Fruit fly (Drosophila melanogaster): ENCODE results near the gene CG12259.

Gene CG12259

DNA sequence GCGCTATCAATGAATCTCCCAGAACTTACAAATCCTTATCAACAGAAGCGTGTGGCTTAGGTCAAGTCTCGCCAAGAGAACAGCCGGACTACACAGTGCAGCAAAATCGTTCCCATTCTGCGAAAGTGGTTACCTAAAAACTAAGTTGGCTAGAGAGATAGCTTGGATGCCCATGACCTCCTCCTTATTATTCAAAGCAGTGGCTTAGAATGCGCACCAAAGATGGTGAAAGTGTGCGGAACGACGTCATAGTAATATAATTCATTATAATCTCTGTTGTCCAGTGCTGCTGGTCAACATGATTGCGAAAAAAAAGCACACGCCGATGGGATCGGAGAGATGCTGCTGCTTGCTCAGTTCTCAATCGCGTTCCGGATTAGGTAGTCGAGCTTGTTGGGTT, 33.6 kb upstream of the CG12259 start, which contains the start of gene Nep7:
Gene Nep7, plus strand, starts transcription at position 385 of the 400 bp plus-strand sequence.
- TF ChIP-seq Bteb2 (GFP tag; optimal IDR thresholded peaks at IDR 0.05) (no peak), row (GFP tag; IDR thresholded peaks at IDR 0.05) (peak; percentile 27; the same call in 1 of the 3 replicates), Eip74EF (GFP tag; optimal IDR thresholded peaks at IDR 0.05) (no peak), CG10274 (GFP tag; optimal IDR thresholded peaks at IDR 0.05) (no peak), HLH3B (GFP tag; IDR thresholded peaks at IDR 0.05) (0 out of 2 replicates have a peak, but pooled peaks have one; percentile 12), C15 (GFP tag; IDR thresholded peaks at IDR 0.05) (0 out of 3 replicates have a peak, but pooled peaks have one; percentile 26), CG6175 (GFP tag; IDR thresholded peaks at IDR 0.05) (no peak), cwo (GFP tag; optimal IDR thresholded peaks at IDR 0.05) (peak; percentile 47), CG2120 (GFP tag; optimal IDR thresholded peaks at IDR 0.05) (peak; percentile 26), ato (GFP tag; IDR thresholded peaks at IDR 0.05; ENCODE audit: partially characterized antibody) (no peak), gsb (GFP tag; IDR thresholded peaks at IDR 0.05) (peak; percentile 21; the same call in 1 of the 2 replicates), Rfx (GFP tag; IDR thresholded peaks at IDR 0.05) (0 out of 2 replicates have a peak, but pooled peaks have one; percentile 28), CG7745 (tag; optimal IDR thresholded peaks at IDR 0.05) (no peak), Drgx (GFP tag; IDR thresholded peaks at IDR 0.05) (peak; percentile 37; the same call in 1 of the 2 replicates), CG10543 (GFP tag; optimal IDR thresholded peaks at IDR 0.05) (peak; percentile 46), sug (tag; optimal IDR thresholded peaks at IDR 0.05) (peak; percentile 29), CG34376 (GFP tag; optimal IDR thresholded peaks at IDR 0.05) (peak; percentile 81), Gug (GFP tag; IDR thresholded peaks at IDR 0.05) (no peak), Med (GFP tag) (peak; percentile 73), vfl (GFP tag; optimal IDR thresholded peaks at IDR 0.05) (no peak), caup (GFP tag; optimal IDR thresholded peaks at IDR 0.05; ENCODE audit: severe bottlenecking) (no peak), pan (optimal IDR thresholded peaks at IDR 0.05) (no peak), pan (GFP tag; optimal IDR thresholded peaks at IDR 0.05 in 1 of 2, IDR thresholded peaks at IDR 0.05 in 1 of 2) (peak in 1 of 2 experiments; percentile 5), slbo (GFP tag; IDR thresholded peaks at IDR 0.05) (0 out of 2 replicates have a peak, but pooled peaks have one; percentile 35), dysf (GFP tag; IDR thresholded peaks at IDR 0.05) (0 out of 3 replicates have a peak, but pooled peaks have one; percentile 30)

DNA sequence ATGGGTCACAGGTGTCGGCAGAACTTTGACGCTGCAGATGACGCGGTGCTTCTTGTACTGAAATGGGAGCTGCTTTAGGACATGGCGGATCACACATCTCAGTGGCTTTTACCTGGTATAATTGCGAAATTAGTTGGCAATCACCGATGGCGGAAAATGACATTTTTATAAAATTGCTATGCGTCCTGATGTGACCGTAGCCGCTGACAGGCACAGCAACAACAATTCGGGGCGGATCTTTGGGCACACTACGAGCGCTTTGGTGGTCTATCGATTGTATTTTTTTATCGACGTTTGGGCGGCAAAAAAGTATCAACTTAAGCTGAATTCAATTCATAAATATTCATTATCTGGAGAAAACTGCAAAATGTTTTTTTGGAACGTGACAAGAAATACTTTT, 33.0 kb upstream of the CG12259 start, which contains the start of gene CG4951:
Gene CG4951, minus strand, starts transcription at position 223 of the 400 bp plus-strand sequence.
- TF ChIP-seq Hr78 (GFP tag; optimal IDR thresholded peaks at IDR 0.05), result no peak
- TF ChIP-seq Doc3 (GFP tag; IDR thresholded peaks at IDR 0.05; ENCODE audit: partially characterized antibody), result 0 out of 3 replicates have a peak, but pooled peaks have one; percentile 42
- TF ChIP-seq so (GFP tag; IDR thresholded peaks at IDR 0.05), result no peak
- TF ChIP-seq Dref (GFP tag; IDR thresholded peaks at IDR 0.05), result peak; percentile 94
- no peak for TF ChIP-seq CG11085 (GFP tag; IDR thresholded peaks at IDR 0.05)
- TF ChIP-seq CG6689 (GFP tag; IDR thresholded peaks at IDR 0.05), result no peak
- TF ChIP-seq CG8359 (GFP tag; optimal IDR thresholded peaks at IDR 0.05; ENCODE audit: borderline replicate concordance), result no peak
- TF ChIP-seq unc-4 (GFP tag; IDR thresholded peaks at IDR 0.05; ENCODE audit: partially characterized antibody), result peak; percentile 56
- no peak for TF ChIP-seq lab (GFP tag; optimal IDR thresholded peaks at IDR 0.05)
- TF ChIP-seq CG8478 (optimal IDR thresholded peaks at IDR 0.05), result no peak
- no peak for TF ChIP-seq CG18599 (GFP tag; optimal IDR thresholded peaks at IDR 0.05)
- no peak for TF ChIP-seq CG2875 (GFP tag; optimal IDR thresholded peaks at IDR 0.05)
- TF ChIP-seq Abd-B (GFP tag; optimal IDR thresholded peaks at IDR 0.05), result no peak
- TF ChIP-seq chm (GFP tag; IDR thresholded peaks at IDR 0.05), result no peak
- TF ChIP-seq CG4360 (GFP tag; IDR thresholded peaks at IDR 0.05), result peak; percentile 85
- peak; percentile 86 for TF ChIP-seq MBD-R2 (GFP tag; IDR thresholded peaks at IDR 0.05)
- peak; percentile 61; the same call in 2 of the 3 replicates for TF ChIP-seq CG6791 (GFP tag; IDR thresholded peaks at IDR 0.05; ENCODE audit: partially characterized antibody)
- TF ChIP-seq nmo (GFP tag; optimal IDR thresholded peaks at IDR 0.05), result peak; percentile 22
- TF ChIP-seq CG10267 (tag; optimal IDR thresholded peaks at IDR 0.05), result peak; percentile 44
- peak; percentile 52 for TF ChIP-seq MESR4 (GFP tag; optimal IDR thresholded peaks at IDR 0.05)
- TF ChIP-seq Meics (GFP tag; optimal IDR thresholded peaks at IDR 0.05), result no peak
- TF ChIP-seq CG13287 (GFP tag; IDR thresholded peaks at IDR 0.05; ENCODE audit: partially characterized antibody), result peak; percentile 78
- TF ChIP-seq CG7928 (GFP tag; optimal IDR thresholded peaks at IDR 0.05), result peak; percentile 56
- no peak for TF ChIP-seq CG12769 (tag; optimal IDR thresholded peaks at IDR 0.05)
- TF ChIP-seq CG14710 (tag; optimal IDR thresholded peaks at IDR 0.05), result peak; percentile 40

All from whole organism, embryonic.